Fruit fly (Drosophila melanogaster) whole organism, embryonic: ENCODE data around the gene Or22b.

ENCODE experiments used
- CG2120 ChIP-seq: fragments of 200-800 bp; sonication (Bioruptor generic); optimal IDR thresholded peaks from 3 replicates; lab custom pipeline; 2016; ENCODE audit warnings: missing biosample characterization, missing genetic modification characterization
- CG32772 ChIP-seq: fragments of 200-800 bp; sonication (Bioruptor generic); IDR thresholded peaks from 2 replicates; pipeline ENCODE4 v1.3.6; 2022; ENCODE audit warnings: missing biosample characterization, missing genetic modification characterization
- CG9876 ChIP-seq: fragments of 200-800 bp; sonication (Bioruptor generic); optimal IDR thresholded peaks from 2 replicates; lab custom pipeline; 2016; ENCODE audit warnings: missing biosample characterization, missing genetic modification characterization
- ttk ChIP-seq: fragments of 200-800 bp; sonication (Bioruptor generic); IDR thresholded peaks from 2 replicates; pipeline ENCODE4 v2.1.2; 2022; ENCODE audit warnings: missing biosample characterization, missing genetic modification characterization

DNA sequence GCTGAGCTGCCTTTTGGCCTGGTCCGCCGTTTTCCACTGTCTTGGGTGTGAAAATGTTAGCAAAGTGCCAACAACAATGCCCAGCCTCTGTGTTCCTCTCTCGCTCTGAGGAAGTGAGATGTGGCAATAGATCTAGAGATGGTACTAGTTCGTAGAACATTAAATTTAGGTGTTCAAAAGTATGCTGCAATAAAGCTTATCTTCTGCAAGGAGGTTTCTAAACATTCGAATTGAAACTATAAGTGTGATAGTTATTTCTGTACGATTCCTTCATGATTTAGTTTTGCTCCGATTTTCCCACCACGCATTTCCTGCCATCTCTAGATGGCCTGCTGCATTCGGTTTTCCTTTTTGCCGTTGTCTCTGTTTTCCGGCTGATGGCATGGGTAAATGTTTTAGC, 44.0 kb upstream of the Or22b start:
- TF ChIP-seq CG2120 (GFP tag; lab: Kevin White, UChicago) (no peak), ttk (GFP tag; lab: Robert Waterston, UW) (no peak), CG32772 (GFP tag; lab: Robert Waterston, UW) (no peak), CG9876 (no peak)
